Worm (Caenorhabditis elegans): ENCODE results near the gene htz-1.
A peak's percentile ranks its signal among the peaks of the same experiment; 100 is the strongest.

The htz-1 gene

ce11 chrIV:4454330-4455173, 8.5 kb downstream of the htz-1 start, which contains the start of gene R08C7.11 (continued):
- no peak for TF ChIP-seq nhr-120 (GFP tag; IDR thresholded peaks at IDR 0.05)
- no peak for TF ChIP-seq dpff-1 (tag; optimal IDR thresholded peaks at IDR 0.05)
- TF ChIP-seq Y67H2A.10 (GFP tag; conservative IDR thresholded peaks at IDR 0.05), result no peak
- no peak for TF ChIP-seq attf-5 (GFP tag; optimal IDR thresholded peaks at IDR 0.05)
- no peak for TF ChIP-seq him-1 (tag; optimal IDR thresholded peaks at IDR 0.05)
- no peak for TF ChIP-seq nfyb-1 (GFP tag; IDR thresholded peaks at IDR 0.05)
- TF ChIP-seq T07F8.4 (tag; optimal IDR thresholded peaks at IDR 0.05), result no peak
- no peak for TF ChIP-seq nhr-90 (tag; optimal IDR thresholded peaks at IDR 0.05)
- TF ChIP-seq mel-28 (tag; optimal IDR thresholded peaks at IDR 0.05; ENCODE audit: borderline replicate concordance), result no peak
- peak; percentile 32 for TF ChIP-seq lin-40 (tag; optimal IDR thresholded peaks at IDR 0.05)
- no peak for TF ChIP-seq ets-4 (GFP tag; optimal IDR thresholded peaks at IDR 0.05)
- no peak for TF ChIP-seq lin-54 (GFP tag; optimal IDR thresholded peaks at IDR 0.05)
- TF ChIP-seq snpc-4 (GFP tag; optimal IDR thresholded peaks at IDR 0.05), result no peak
- peak in 1 of 4 experiments; percentile 28 for TF ChIP-seq snpc-4 (tag; optimal IDR thresholded peaks at IDR 0.05)
- TF ChIP-seq ekl-4 (GFP tag; IDR thresholded peaks at IDR 0.05), result no peak
- no peak for TF ChIP-seq mxl-1 (tag; optimal IDR thresholded peaks at IDR 0.05)
- TF ChIP-seq lir-1 (GFP tag; conservative IDR thresholded peaks at IDR 0.05), result no peak
- no peak for TF ChIP-seq D2030.7 (GFP tag; IDR thresholded peaks at IDR 0.05)
- TF ChIP-seq hsf-1 (GFP tag; IDR thresholded peaks at IDR 0.05), result no peak
- no peak for TF ChIP-seq repo-1 (tag; optimal IDR thresholded peaks at IDR 0.05)
- no peak for TF ChIP-seq bed-1 (GFP tag; IDR thresholded peaks at IDR 0.05)
- no peak for TF ChIP-seq pha-4 (tag; optimal IDR thresholded peaks at IDR 0.05)
- TF ChIP-seq lsy-27 (tag; optimal IDR thresholded peaks at IDR 0.05; ENCODE audit: borderline replicate concordance, insufficient read depth), result no peak
- TF ChIP-seq nhr-179 (tag; optimal IDR thresholded peaks at IDR 0.05), result no peak
- no peak for TF ChIP-seq hmg-20 (GFP tag; IDR thresholded peaks at IDR 0.05)
- TF ChIP-seq ztf-18 (tag; optimal IDR thresholded peaks at IDR 0.05), result no peak
- no peak for TF ChIP-seq F37B4.10 (GFP tag; IDR thresholded peaks at IDR 0.05)
- TF ChIP-seq B0035.1 (tag; optimal IDR thresholded peaks at IDR 0.05), result no peak
- TF ChIP-seq hmg-1.2 (GFP tag; IDR thresholded peaks at IDR 0.05), result peak; percentile 45; the same call in 1 of the 2 replicates
- no peak for TF ChIP-seq fkh-3 (tag; optimal IDR thresholded peaks at IDR 0.05)
- TF ChIP-seq Y56A3A.18 (GFP tag; IDR thresholded peaks at IDR 0.05), result 0 out of 2 replicates have a peak, but pooled peaks have one; percentile 40
- no peak for TF ChIP-seq F22D6.2 (tag; optimal IDR thresholded peaks at IDR 0.05)
- no peak for TF ChIP-seq C17E4.6 (GFP tag; IDR thresholded peaks at IDR 0.05)
- TF ChIP-seq Y79H2A.3 (GFP tag; conservative IDR thresholded peaks at IDR 0.05), result no peak
- TF ChIP-seq rcor-1 (GFP tag; IDR thresholded peaks at IDR 0.05), result no peak
- peak; percentile 88 for TF ChIP-seq zfh-2 (GFP tag; conservative IDR thresholded peaks at IDR 0.05)
- TF ChIP-seq xnd-1 (tag; optimal IDR thresholded peaks at IDR 0.05), result no peak
- TF ChIP-seq Y53G8AR.9 (GFP tag; conservative IDR thresholded peaks at IDR 0.05), result no peak
- TF ChIP-seq dox-1 (GFP tag; IDR thresholded peaks at IDR 0.05), result no peak; the same call in 1 of the 2 replicates
- TF ChIP-seq egl-44 (GFP tag; IDR thresholded peaks at IDR 0.05), result peak; percentile 71; the same call in 1 of the 2 replicates
- no peak for TF ChIP-seq die-1 (tag; optimal IDR thresholded peaks at IDR 0.05)
- peak; percentile 36; the same call in 1 of the 2 replicates for TF ChIP-seq B0336.3 (GFP tag; IDR thresholded peaks at IDR 0.05)
- TF ChIP-seq egrh-3 (GFP tag; IDR thresholded peaks at IDR 0.05), result peak; percentile 49
- TF ChIP-seq madf-10 (tag; optimal IDR thresholded peaks at IDR 0.05), result no peak
